Worm (Caenorhabditis elegans): ENCODE measurements around the gene F54F7.10.

The F54F7.10 gene

DNA sequence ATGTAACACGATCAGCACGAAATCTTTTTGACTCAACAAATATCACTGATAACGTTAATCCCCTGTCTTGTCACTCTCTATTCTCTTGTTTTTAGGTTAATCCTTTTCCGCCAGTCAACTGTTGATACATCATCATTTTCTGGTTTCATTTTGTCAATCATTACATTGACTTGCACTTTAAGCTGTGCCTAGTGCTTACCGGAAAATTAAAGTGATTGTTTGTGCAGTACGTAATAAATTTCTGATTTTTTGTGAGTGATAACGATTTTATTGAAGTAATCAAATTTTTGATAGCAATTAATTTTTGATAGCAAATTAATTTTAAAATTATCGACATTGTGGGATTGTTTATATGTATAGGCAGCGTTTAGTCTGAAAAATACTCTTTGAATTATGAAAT is 45.8 kb downstream of the F54F7.10 start (continued):
- TF ChIP-seq unc-130 (GFP tag; optimal IDR thresholded peaks at IDR 0.05) (no peak), lin-1 (GFP tag; IDR thresholded peaks at IDR 0.05) (0 out of 2 replicates have a peak, but pooled peaks have one; percentile 29), snpc-4 (tag; optimal IDR thresholded peaks at IDR 0.05) (no peak), nhr-77 (tag; optimal IDR thresholded peaks at IDR 0.05) (peak; percentile 85)

DNA sequence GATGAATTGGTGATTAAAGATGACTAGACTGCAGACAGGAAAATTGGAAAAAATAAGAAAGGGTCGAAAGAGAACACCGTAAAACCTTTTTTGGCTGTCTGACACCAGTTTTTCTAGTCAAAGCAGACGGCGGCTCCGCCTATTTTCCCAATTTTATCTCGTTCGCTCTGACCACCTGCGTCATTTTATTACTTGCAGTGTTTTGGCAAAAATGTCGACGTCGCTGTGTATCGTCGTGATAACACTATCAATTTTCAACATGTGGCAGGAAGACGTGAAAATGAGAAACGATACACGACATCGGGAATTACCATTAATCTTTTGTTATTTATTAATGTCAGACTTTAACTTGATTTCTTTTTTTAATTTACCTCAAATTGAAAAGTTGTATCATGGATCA is 46.6 kb downstream of the F54F7.10 start, which contains the start of gene Y62H9A.15:
Gene Y62H9A.15, minus strand, starts transcription at position 100 of the 400 bp plus-strand sequence.
- TF ChIP-seq zip-2 (tag; optimal IDR thresholded peaks at IDR 0.05) (no peak), dmd-6 (GFP tag; IDR thresholded peaks at IDR 0.05) (peak; percentile 33; the same call in 1 of the 2 replicates), cey-2 (tag; optimal IDR thresholded peaks at IDR 0.05; ENCODE audit: borderline replicate concordance, insufficient read depth) (no peak), F37D6.2 (tag; optimal IDR thresholded peaks at IDR 0.05) (no peak), vab-7 (GFP tag; IDR thresholded peaks at IDR 0.05) (no peak), daf-16 (GFP tag; optimal IDR thresholded peaks at IDR 0.05) (no peak), daf-16 (tag; optimal IDR thresholded peaks at IDR 0.05) (peak; percentile 58), aha-1 (tag) (peak; percentile 6), F44E2.7 (GFP tag; IDR thresholded peaks at IDR 0.05) (no peak), hlh-11 (tag; optimal IDR thresholded peaks at IDR 0.05) (peak; percentile 28), Y48G9A.11 (GFP tag; IDR thresholded peaks at IDR 0.05) (no peak), lin-1 (GFP tag; IDR thresholded peaks at IDR 0.05) (no peak), ceh-28 (tag; optimal IDR thresholded peaks at IDR 0.05) (no peak), dmd-8 (GFP tag; IDR thresholded peaks at IDR 0.05) (no peak), nhr-111 (GFP tag; optimal IDR thresholded peaks at IDR 0.05) (no peak), nhr-11 (tag; optimal IDR thresholded peaks at IDR 0.05) (no peak), mdl-1 (tag; optimal IDR thresholded peaks at IDR 0.05) (peak in 1 of 2 experiments; percentile 25), pqm-1 (tag; optimal IDR thresholded peaks at IDR 0.05) (peak; percentile 17), fos-1 (tag; optimal IDR thresholded peaks at IDR 0.05) (no peak), mes-2 (tag; optimal IDR thresholded peaks at IDR 0.05; ENCODE audit: poor library complexity, severe bottlenecking) (no peak), ztf-7 (tag; optimal IDR thresholded peaks at IDR 0.05) (no peak), gei-8 (GFP tag; optimal IDR thresholded peaks at IDR 0.05) (no peak), jun-1 (tag; optimal IDR thresholded peaks at IDR 0.05) (no peak), zfp-3 (GFP tag; conservative IDR thresholded peaks at IDR 0.05) (no peak), ctbp-1 (GFP tag; IDR thresholded peaks at IDR 0.05) (no peak), snpc-4 (tag; optimal IDR thresholded peaks at IDR 0.05) (no peak), attf-4 (tag; optimal IDR thresholded peaks at IDR 0.05) (no peak), hif-1 (tag; optimal IDR thresholded peaks at IDR 0.05) (no peak), hmg-1.1 (GFP tag; IDR thresholded peaks at IDR 0.05) (no peak), lin-38 (GFP tag; IDR thresholded peaks at IDR 0.05) (no peak), ZK337.2 (GFP tag; IDR thresholded peaks at IDR 0.05) (no peak), F26F4.8 (GFP tag; conservative IDR thresholded peaks at IDR 0.05) (no peak), lin-39 (tag; optimal IDR thresholded peaks at IDR 0.05) (no peak), ceh-44 (GFP tag; IDR thresholded peaks at IDR 0.05) (no peak), ama-1 (optimal IDR thresholded peaks at IDR 0.05) (no peak), T26A8.4 (GFP tag; IDR thresholded peaks at IDR 0.05) (no peak), ceh-32 (tag; optimal IDR thresholded peaks at IDR 0.05; ENCODE audit: poor library complexity) (no peak), rbr-2 (tag; optimal IDR thresholded peaks at IDR 0.05) (no peak), madf-9 (GFP tag; conservative IDR thresholded peaks at IDR 0.05) (no peak), nhr-28 (tag; optimal IDR thresholded peaks at IDR 0.05) (peak; percentile 19), mxl-2 (GFP tag; conservative IDR thresholded peaks at IDR 0.05) (no peak), nhr-48 (tag; optimal IDR thresholded peaks at IDR 0.05) (no peak), arid-1 (GFP tag; conservative IDR thresholded peaks at IDR 0.05) (no peak), mep-1 (tag; optimal IDR thresholded peaks at IDR 0.05) (no peak), dve-1 (tag; optimal IDR thresholded peaks at IDR 0.05; ENCODE audit: insufficient read depth) (peak; percentile 18)
